Worm (Caenorhabditis elegans) whole organism, late embryonic: Measurements from ENCODE around the gene C56E6.7.

ENCODE experiments used
- C08G9.2 ChIP-seq: sonication (generic microtip); optimal IDR thresholded peaks from 2 replicates; lab custom pipeline; 2016; ENCODE audit warnings: mild to moderate bottlenecking, missing genetic modification characterization, moderate library complexity, missing compliant biosample characterization
- C38D4.7 ChIP-seq: fragments of 200-800 bp; sonication (Bioruptor generic); optimal IDR thresholded peaks from 2 replicates; lab custom pipeline; 2018; ENCODE audit warnings: mild to moderate bottlenecking, missing genetic modification characterization, moderate library complexity, missing compliant biosample characterization
- F13H6.1 ChIP-seq: sonication (generic microtip); optimal IDR thresholded peaks from 2 replicates; lab custom pipeline; 2016; ENCODE audit warnings: missing genetic modification characterization, missing compliant biosample characterization
- K02D7.2 ChIP-seq: sonication (generic microtip); optimal IDR thresholded peaks from 2 replicates; lab custom pipeline; 2017; ENCODE audit warnings: mild to moderate bottlenecking, missing genetic modification characterization, missing compliant biosample characterization
- Y22D7AL.16 ChIP-seq: sonication (generic microtip); optimal IDR thresholded peaks from 2 replicates; lab custom pipeline; 2016; ENCODE audit warnings: missing genetic modification characterization, missing compliant biosample characterization
- ahr-1 ChIP-seq: sonication (generic microtip); optimal IDR thresholded peaks from 2 replicates; lab custom pipeline; 2016; ENCODE audit warnings: missing genetic modification characterization, missing compliant biosample characterization
- ceh-18 ChIP-seq: sonication (generic microtip); optimal IDR thresholded peaks from 2 replicates; lab custom pipeline; 2016; ENCODE audit warnings: missing genetic modification characterization, missing compliant biosample characterization
- ceh-2 ChIP-seq: sonication (generic microtip); optimal IDR thresholded peaks from 2 replicates; lab custom pipeline; 2016; ENCODE audit warnings: missing genotype, missing genetic modification characterization, missing compliant biosample characterization
- ceh-22 ChIP-seq: sonication (generic microtip); optimal IDR thresholded peaks from 2 replicates; lab custom pipeline; 2017; ENCODE audit warnings: missing biosample characterization, missing genetic modification characterization
- ceh-31 ChIP-seq: sonication (generic microtip); optimal IDR thresholded peaks from 2 replicates; lab custom pipeline; 2016; ENCODE audit warnings: missing genetic modification characterization, missing compliant biosample characterization
- ceh-34 ChIP-seq: sonication (generic microtip); optimal IDR thresholded peaks from 2 replicates; lab custom pipeline; 2016; ENCODE audit warnings: mild to moderate bottlenecking, missing genetic modification characterization, missing compliant biosample characterization
- ceh-45 ChIP-seq: fragments of 200-800 bp; sonication (Bioruptor generic); IDR thresholded peaks from 2 replicates; pipeline ENCODE4 v1.3.6; 2022; ENCODE audit warnings: missing genetic modification reagents, missing genetic modification characterization, missing compliant biosample characterization
- ceh-6 ChIP-seq: fragments of 200-800 bp; sonication (Bioruptor generic); optimal IDR thresholded peaks from 2 replicates; lab custom pipeline; 2018; ENCODE audit warnings: mild to moderate bottlenecking, missing genetic modification characterization, missing compliant biosample characterization
- dve-1 ChIP-seq: sonication (generic microtip); optimal IDR thresholded peaks from 2 replicates; lab custom pipeline; 2017; ENCODE audit warnings: antibody characterized with exemption, mild to moderate bottlenecking, missing genetic modification characterization, missing compliant biosample characterization
- elt-2 ChIP-seq: sonication (generic microtip); optimal IDR thresholded peaks from 2 replicates; lab custom pipeline; 2016; ENCODE audit warnings: missing genetic modification reagents, missing genetic modification characterization, missing compliant biosample characterization
- ets-4 ChIP-seq: sonication (generic microtip); optimal IDR thresholded peaks from 2 replicates; lab custom pipeline; 2016; ENCODE audit warnings: missing genetic modification characterization, missing compliant biosample characterization
- fax-1 ChIP-seq: sonication (generic microtip); optimal IDR thresholded peaks from 2 replicates; lab custom pipeline; 2016; ENCODE audit warnings: missing genotype, missing genetic modification characterization, missing compliant biosample characterization
- fkh-10 ChIP-seq: fragments of 150-350 bp; optimal IDR thresholded peaks from 2 replicates; lab custom pipeline; 2014; ENCODE audit warnings: missing biosample characterization, missing genetic modification reagents, missing genetic modification characterization
- hlh-13 ChIP-seq: fragments of 200-800 bp; sonication (Bioruptor generic); optimal IDR thresholded peaks from 2 replicates; lab custom pipeline; 2018; ENCODE audit warnings: mild to moderate bottlenecking, missing genetic modification characterization, missing compliant biosample characterization
- hlh-8 ChIP-seq: sonication (generic microtip); optimal IDR thresholded peaks from 2 replicates; lab custom pipeline; 2016; ENCODE audit warnings: missing genotype, missing genetic modification characterization, missing compliant biosample characterization
- madf-2 ChIP-seq: sonication (generic microtip); optimal IDR thresholded peaks from 2 replicates; lab custom pipeline; 2017; ENCODE audit warnings: missing genetic modification characterization, missing compliant biosample characterization
- nhr-232 ChIP-seq: sonication (generic microtip); optimal IDR thresholded peaks from 2 replicates; lab custom pipeline; 2016; ENCODE audit warnings: missing genetic modification characterization, missing compliant biosample characterization
- odd-2 ChIP-seq: sonication (generic microtip); optimal IDR thresholded peaks from 2 replicates; lab custom pipeline; 2017; ENCODE audit warnings: antibody characterized with exemption, mild to moderate bottlenecking, missing genetic modification characterization, missing compliant biosample characterization
- pag-3 ChIP-seq: sonication (generic microtip); optimal IDR thresholded peaks from 2 replicates; lab custom pipeline; 2016; ENCODE audit warnings: missing compliant biosample characterization, missing genetic modification characterization, borderline replicate concordance
- pat-9 ChIP-seq: fragments of 200-800 bp; sonication (Bioruptor generic); optimal IDR thresholded peaks from 2 replicates; lab custom pipeline; 2018; ENCODE audit warnings: mild to moderate bottlenecking, missing genetic modification characterization, moderate library complexity, missing compliant biosample characterization
- pha-4 ChIP-seq: fragments of 150-350 bp; optimal IDR thresholded peaks from 2 replicates; lab custom pipeline; 2018; ENCODE audit warnings: missing biosample characterization, missing genetic modification reagents, missing genetic modification characterization
- pqm-1 ChIP-seq: sonication (generic microtip); optimal IDR thresholded peaks from 2 replicates; lab custom pipeline; 2016; ENCODE audit warnings: missing genetic modification characterization, missing compliant biosample characterization
- sdc-2 ChIP-seq: sonication (generic microtip); optimal IDR thresholded peaks from 2 replicates; lab custom pipeline; 2016; ENCODE audit warnings: missing genotype, missing genetic modification characterization, missing compliant biosample characterization
- sox-2 ChIP-seq: fragments of 200-800 bp; sonication (Bioruptor generic); IDR thresholded peaks from 2 replicates; pipeline ENCODE4 v1.3.6; 2022; ENCODE audit warnings: missing genetic modification reagents, missing genetic modification characterization, missing compliant biosample characterization
- tbx-2 ChIP-seq: sonication (generic microtip); optimal IDR thresholded peaks from 2 replicates; lab custom pipeline; 2016; ENCODE audit warnings: missing genetic modification characterization, missing compliant biosample characterization
- tbx-7 ChIP-seq: sonication (generic microtip); optimal IDR thresholded peaks from 2 replicates; lab custom pipeline; 2016; ENCODE audit warnings: missing genotype, missing genetic modification characterization, missing compliant biosample characterization
- unc-3 ChIP-seq, 2 experiments: fragments of 200-800 bp in 1 of 2; sonication (Bioruptor generic) in 1 of 2; sonication (generic microtip) in 1 of 2; conservative IDR thresholded peaks in 1 of 2; optimal IDR thresholded peaks in 1 of 2; 2 replicates each; pipeline versions ENCODE4 v1.3.6 to Lab custom; 2016 to 2022; ENCODE audit warnings: missing compliant biosample characterization in 2 of 2, missing genetic modification characterization in 2 of 2, missing genetic modification reagents in 1 of 2
- unc-42 ChIP-seq: sonication (generic microtip); optimal IDR thresholded peaks from 2 replicates; lab custom pipeline; 2016; ENCODE audit warnings: missing genotype, missing genetic modification characterization, missing compliant biosample characterization
- unc-55 ChIP-seq: sonication (generic microtip); optimal IDR thresholded peaks from 2 replicates; lab custom pipeline; 2017; ENCODE audit warnings: missing biosample characterization, missing genetic modification reagents, missing genetic modification characterization
- unc-86 ChIP-seq: sonication (generic microtip); optimal IDR thresholded peaks from 2 replicates; lab custom pipeline; 2016; ENCODE audit warnings: missing genetic modification characterization, missing compliant biosample characterization
- zip-5 ChIP-seq: sonication (generic microtip); optimal IDR thresholded peaks from 2 replicates; lab custom pipeline; 2016; ENCODE audit warnings: missing genetic modification characterization, missing compliant biosample characterization

C56E6.7 gene

DNA sequence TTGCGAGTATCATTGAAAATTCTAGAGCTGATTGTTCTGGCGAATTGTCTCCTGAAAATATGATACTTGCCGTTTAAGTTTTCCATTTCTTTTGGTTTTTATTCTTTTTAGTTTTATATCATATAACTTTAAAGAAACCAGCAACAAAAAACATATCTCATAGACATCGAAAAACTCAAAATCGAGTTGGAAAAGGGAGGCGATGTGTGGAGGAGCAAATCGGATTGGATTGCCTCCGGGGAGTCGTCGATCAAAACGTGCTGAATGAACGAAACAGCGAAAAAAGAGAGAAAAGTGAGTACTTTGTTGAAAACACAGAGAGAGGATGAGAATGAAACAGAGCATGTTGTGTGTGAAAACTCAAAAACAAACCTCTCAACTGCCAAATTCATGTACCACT lies 19.2 kb upstream of the C56E6.7 start:
- TF ChIP-seq C08G9.2 (tag; lab: Kevin White, UChicago) (no peak), elt-2 (tag; lab: Kevin White, UChicago) (no peak), odd-2 (no peak), C38D4.7 (no peak), sdc-2 (tag; lab: Kevin White, UChicago) (no peak), hlh-8 (tag; lab: Kevin White, UChicago) (no peak), unc-42 (tag; lab: Kevin White, UChicago) (peak; percentile 24), pag-3 (tag; lab: Kevin White, UChicago) (no peak)
- TF ChIP-seq, all 69 proteins: peak for 1

DNA sequence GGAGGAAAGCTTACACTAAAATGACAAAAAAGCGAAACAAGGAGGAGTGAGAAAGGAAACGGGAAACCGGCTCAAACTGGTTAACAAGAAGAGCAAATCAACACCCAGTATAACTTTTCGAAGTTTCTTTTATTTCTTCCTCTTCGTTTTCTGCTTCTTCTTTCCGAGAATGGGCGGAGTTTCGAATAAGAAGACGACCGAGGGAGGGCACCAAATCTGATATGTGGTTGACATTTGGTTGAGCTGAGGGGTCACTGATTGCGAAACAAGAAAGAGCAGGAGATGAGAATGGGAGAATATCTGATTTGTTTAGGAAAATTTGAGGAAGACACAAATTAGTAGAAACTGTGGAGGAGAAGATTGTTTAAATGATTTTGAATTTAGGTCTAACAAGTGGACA lies 17.8 kb upstream of the C56E6.7 start:
- no peak for TF ChIP-seq ceh-22 (tag; lab: Kevin White, UChicago)
- peak; percentile 55 for TF ChIP-seq unc-42 (tag; lab: Kevin White, UChicago)
- TF ChIP-seq ceh-6 (GFP tag; lab: Kevin White, UChicago) = no peak
- TF ChIP-seq ceh-2 (tag; lab: Kevin White, UChicago) = no peak

DNA sequence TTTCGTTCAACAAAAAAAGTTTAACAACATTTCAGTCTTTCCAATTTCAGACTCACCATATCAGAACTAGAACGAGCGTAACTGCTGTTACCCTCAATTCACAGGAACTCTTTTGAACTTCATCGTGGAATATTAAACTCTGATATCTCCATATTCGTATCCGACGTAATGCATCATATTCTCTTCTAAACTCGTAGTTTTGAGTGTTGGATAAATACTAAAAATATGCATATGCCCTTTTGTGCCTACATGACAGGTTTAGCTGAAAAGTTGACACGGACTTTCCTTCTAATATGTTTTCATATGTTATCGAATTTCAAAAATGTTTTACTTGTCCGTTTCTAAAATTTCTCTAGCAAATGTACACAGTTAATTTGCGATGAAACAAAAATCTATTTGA lies 17.3 kb upstream of the C56E6.7 start, which contains the start of gene twk-49:
Gene twk-49, minus strand, starts transcription at position 101 of the 400 bp plus-strand sequence.
- TF ChIP-seq sox-2 (GFP tag; lab: Robert Waterston, UW) (no peak), tbx-7 (tag; lab: Kevin White, UChicago) (no peak), hlh-13 (GFP tag; lab: Kevin White, UChicago) (no peak), F13H6.1 (no peak), nhr-232 (tag; lab: Kevin White, UChicago) (no peak), zip-5 (no peak), unc-3 (GFP tag; conservative IDR thresholded peaks at IDR 0.05; lab: Robert Waterston, UW) (no peak), unc-3 (tag; optimal IDR thresholded peaks at IDR 0.05; lab: Kevin White, UChicago) (no peak), pqm-1 (tag; lab: Kevin White, UChicago) (no peak), unc-86 (tag; lab: Kevin White, UChicago) (no peak), ceh-34 (tag; lab: Kevin White, UChicago) (no peak), pat-9 (tag; lab: Kevin White, UChicago) (no peak), K02D7.2 (no peak), fkh-10 (GFP tag; lab: Kevin White, UChicago) (no peak), ceh-22 (tag; lab: Kevin White, UChicago) (no peak), ceh-31 (tag; lab: Kevin White, UChicago) (no peak)

DNA sequence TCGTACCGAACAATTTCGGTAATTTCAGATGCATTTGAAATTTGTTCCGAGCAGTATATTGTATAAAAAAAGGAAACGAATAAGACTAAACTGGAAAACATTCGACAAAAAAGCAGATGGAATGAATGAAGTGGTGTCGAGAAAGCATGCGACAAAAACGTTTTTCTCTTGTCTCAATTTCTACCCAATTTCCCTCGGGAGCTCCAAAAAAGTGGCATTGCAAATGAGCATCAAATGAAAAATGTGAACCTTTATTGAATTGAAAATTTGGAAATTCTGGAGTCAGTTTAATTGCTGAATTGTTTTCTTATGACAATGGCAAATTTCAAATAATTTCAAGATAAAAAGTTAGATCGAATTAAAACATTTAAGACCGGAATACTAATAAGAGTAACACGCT lies 16.2 kb upstream of the C56E6.7 start, which contains the start of gene R05G9.5:
Gene R05G9.5, minus strand, starts transcription at position 101 of the 400 bp plus-strand sequence.
- TF ChIP-seq Y22D7AL.16 (tag; lab: Kevin White, UChicago) (no peak), madf-2 (tag; lab: Kevin White, UChicago) (no peak), ets-4 (tag; lab: Kevin White, UChicago) (no peak), ceh-31 (tag; lab: Kevin White, UChicago) (no peak), ceh-34 (tag; lab: Kevin White, UChicago) (no peak), pha-4 (tag; lab: Kevin White, UChicago) (no peak), ceh-6 (GFP tag; lab: Kevin White, UChicago) (no peak), fax-1 (no peak)

DNA sequence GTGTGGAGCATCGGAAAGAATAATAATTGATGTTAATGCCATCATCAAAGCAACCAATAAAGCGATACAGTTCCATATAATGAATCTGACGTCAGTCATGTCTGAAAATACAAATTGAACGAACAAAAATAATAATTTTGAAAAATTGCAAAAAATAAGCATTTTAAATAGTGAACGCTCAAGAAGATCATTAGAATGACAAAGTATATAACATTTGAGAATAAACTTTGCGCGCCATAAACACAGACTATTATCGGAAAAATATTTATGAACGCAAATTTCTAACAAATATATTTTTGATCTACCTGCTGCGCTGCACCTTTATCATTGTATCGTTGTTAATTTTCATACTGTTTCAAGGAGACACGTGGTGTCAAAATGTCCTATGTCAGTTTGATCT lies 15.0 kb upstream of the C56E6.7 start, which contains the start of gene R05G9.3:
Gene R05G9.3, minus strand, starts transcription at position 101 of the 400 bp plus-strand sequence.
- TF ChIP-seq ceh-18 (tag; lab: Kevin White, UChicago) = no peak
- no peak for TF ChIP-seq ahr-1 (tag; lab: Kevin White, UChicago)

DNA sequence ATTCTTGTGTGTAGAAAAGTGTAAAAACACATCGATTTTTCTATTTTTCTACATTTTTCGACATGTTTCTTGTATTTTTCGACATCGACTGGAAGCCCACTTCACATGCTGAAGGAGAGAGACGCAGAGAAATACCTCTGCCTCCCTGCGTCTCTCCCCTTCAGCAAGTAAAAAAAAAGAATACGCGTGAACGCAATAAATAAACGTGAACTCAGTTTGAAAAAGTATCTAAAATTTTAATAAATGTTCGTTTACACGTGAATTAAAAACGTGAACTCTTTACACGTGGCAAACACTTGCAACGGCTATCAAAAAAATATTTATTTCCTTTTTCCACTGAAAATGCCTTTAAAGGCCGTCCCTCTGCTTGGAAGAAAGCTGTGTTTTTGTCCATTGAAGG lies 13.6 kb upstream of the C56E6.7 start, which contains the start of gene R05G9.1:
Gene R05G9.1, plus strand, starts transcription at position 343 of the 400 bp plus-strand sequence.
- TF ChIP-seq ceh-45 (GFP tag; lab: Robert Waterston, UW) (no peak), dve-1 (tag; lab: Kevin White, UChicago) (no peak), odd-2 (no peak), Y22D7AL.16 (tag; lab: Kevin White, UChicago) (no peak), tbx-2 (tag; lab: Kevin White, UChicago) (no peak), unc-55 (GFP tag; lab: Kevin White, UChicago) (no peak), pha-4 (tag; lab: Kevin White, UChicago) (no peak)
